Worm (Caenorhabditis elegans) whole organism, young adult: ENCODE data around the gene vap-1.

Experiments
- B0019.2 ChIP-seq: fragments of 200-800 bp; sonication (Bioruptor generic); conservative IDR thresholded peaks from 2 replicates; pipeline ENCODE4 v1.3.6; 2022; ENCODE audit warnings: missing genetic modification reagents, missing genetic modification characterization, missing compliant biosample characterization
- B0261.1 ChIP-seq: sonication (generic microtip); optimal IDR thresholded peaks from 2 replicates; lab custom pipeline; 2016; ENCODE audit warnings: mild to moderate bottlenecking, missing genetic modification characterization, moderate library complexity, missing compliant biosample characterization
- B0336.3 ChIP-seq: fragments of 200-800 bp; sonication (Bioruptor generic); IDR thresholded peaks from 2 replicates; pipeline ENCODE4 v1.3.6; 2022; ENCODE audit warnings: missing genetic modification characterization, missing compliant biosample characterization
- C06A6.2 ChIP-seq: fragments of 200-800 bp; sonication (Bioruptor generic); conservative IDR thresholded peaks from 2 replicates; pipeline ENCODE4 v1.3.6; 2022; ENCODE audit warnings: missing genetic modification characterization, missing compliant biosample characterization
- F10E7.11 ChIP-seq: sonication (generic microtip); optimal IDR thresholded peaks from 2 replicates; lab custom pipeline; 2017; ENCODE audit warnings: mild to moderate bottlenecking, missing genetic modification characterization, moderate library complexity, missing compliant biosample characterization
- F22D6.2 ChIP-seq: sonication (generic microtip); optimal IDR thresholded peaks from 2 replicates; lab custom pipeline; 2016; ENCODE audit warnings: mild to moderate bottlenecking, missing genetic modification characterization, missing compliant biosample characterization
- F33H1.4 ChIP-seq: fragments of 200-800 bp; sonication (Bioruptor generic); IDR thresholded peaks from 2 replicates; pipeline ENCODE4 v1.3.6; 2022; ENCODE audit warnings: missing genetic modification reagents, missing genetic modification characterization, missing compliant biosample characterization
- F37B4.10 ChIP-seq: fragments of 200-800 bp; sonication (Bioruptor generic); IDR thresholded peaks from 2 replicates; pipeline ENCODE4 v1.3.6; 2022; ENCODE audit warnings: missing genetic modification characterization, missing compliant biosample characterization
- F39B2.1 ChIP-seq: fragments of 200-800 bp; sonication (Bioruptor generic); IDR thresholded peaks from 2 replicates; pipeline ENCODE4 v1.3.6; 2022; ENCODE audit warnings: missing genetic modification reagents, missing genetic modification characterization, missing compliant biosample characterization
- F49E8.2 ChIP-seq: sonication (generic microtip); optimal IDR thresholded peaks from 3 replicates; lab custom pipeline; 2017; ENCODE audit warnings: missing genetic modification characterization, mild to moderate bottlenecking, missing compliant biosample characterization, antibody characterized with exemption, moderate library complexity; ENCODE audit not compliant: insufficient read depth
- Y53F4B.3 ChIP-seq: fragments of 200-800 bp; sonication (Bioruptor generic); IDR thresholded peaks from 2 replicates; pipeline ENCODE4 v1.3.6; 2022; ENCODE audit warnings: missing genetic modification reagents, missing genetic modification characterization, missing compliant biosample characterization
- Y79H2A.3 ChIP-seq: fragments of 200-800 bp; sonication (Bioruptor generic); conservative IDR thresholded peaks from 2 replicates; pipeline ENCODE4 v1.3.6; 2022; ENCODE audit warnings: missing genetic modification reagents, missing genetic modification characterization, missing compliant biosample characterization
- aptf-3 ChIP-seq: fragments of 200-800 bp; sonication (Bioruptor generic); IDR thresholded peaks from 2 replicates; pipeline ENCODE4 v1.3.6; 2022; ENCODE audit warnings: missing genetic modification characterization, missing compliant biosample characterization
- athp-1 ChIP-seq: sonication (generic microtip); optimal IDR thresholded peaks from 2 replicates; lab custom pipeline; 2017; ENCODE audit warnings: mild to moderate bottlenecking, missing genetic modification characterization, missing compliant biosample characterization
- cebp-1 ChIP-seq, 2 experiments: fragments of 200-800 bp in 1 of 2; sonication (Bioruptor generic) in 1 of 2; sonication (generic microtip) in 1 of 2; IDR thresholded peaks in 1 of 2; optimal IDR thresholded peaks in 1 of 2; 2 replicates each; pipeline versions ENCODE4 v1.3.6 to Lab custom; 2017 to 2022; ENCODE audit warnings: missing compliant biosample characterization in 2 of 2, missing genetic modification characterization in 2 of 2, mild to moderate bottlenecking in 1 of 2, missing genetic modification reagents in 1 of 2, moderate library complexity in 1 of 2
- ceh-27 ChIP-seq: fragments of 200-800 bp; sonication (Bioruptor generic); optimal IDR thresholded peaks from 2 replicates; lab custom pipeline; 2018; ENCODE audit warnings: mild to moderate bottlenecking, missing genetic modification characterization, moderate library complexity, missing compliant biosample characterization
- ceh-58 ChIP-seq: fragments of 200-800 bp; sonication (Bioruptor generic); IDR thresholded peaks from 2 replicates; pipeline ENCODE4 v1.3.6; 2022; ENCODE audit warnings: missing genetic modification characterization, missing compliant biosample characterization
- chd-7 ChIP-seq: sonication (generic microtip); optimal IDR thresholded peaks from 2 replicates; lab custom pipeline; 2016; ENCODE audit warnings: mild to moderate bottlenecking, missing genetic modification characterization, moderate library complexity, missing compliant biosample characterization
- ekl-4 ChIP-seq: fragments of 200-800 bp; sonication (Bioruptor generic); IDR thresholded peaks from 2 replicates; pipeline ENCODE4 v1.3.6; 2022; ENCODE audit warnings: missing genetic modification reagents, missing genetic modification characterization, missing compliant biosample characterization
- fkh-3 ChIP-seq: sonication (generic microtip); optimal IDR thresholded peaks from 2 replicates; lab custom pipeline; 2016; ENCODE audit warnings: mild to moderate bottlenecking, missing genetic modification characterization, missing compliant biosample characterization
- gei-17 ChIP-seq: fragments of 200-800 bp; sonication (Bioruptor generic); optimal IDR thresholded peaks from 2 replicates; lab custom pipeline; 2018; ENCODE audit warnings: mild to moderate bottlenecking, missing genetic modification characterization, missing compliant biosample characterization
- hlh-12 ChIP-seq: sonication (generic microtip); optimal IDR thresholded peaks from 2 replicates; lab custom pipeline; 2016; ENCODE audit warnings: missing genetic modification characterization, missing compliant biosample characterization
- let-607 ChIP-seq, 2 experiments: fragments of 200-800 bp in 1 of 2; sonication (Bioruptor generic) in 1 of 2; sonication (generic microtip) in 1 of 2; optimal IDR thresholded peaks; 2 replicates each; lab custom pipeline; 2016 to 2018; ENCODE audit warnings: mild to moderate bottlenecking in 2 of 2, missing compliant biosample characterization in 2 of 2, missing genetic modification characterization in 2 of 2, moderate library complexity in 2 of 2, missing genotype in 1 of 2
- lin-26 ChIP-seq: fragments of 200-800 bp; sonication (Bioruptor generic); IDR thresholded peaks from 2 replicates; pipeline ENCODE4 v1.3.6; 2022; ENCODE audit warnings: missing genetic modification reagents, missing genetic modification characterization, missing compliant biosample characterization
- lin-35 ChIP-seq, 3 experiments: fragments of 150-350 bp in 2 of 3; sonication (generic microtip) in 1 of 3; optimal IDR thresholded peaks; 2 replicates each; lab custom pipeline; 2014 to 2018; ENCODE audit warnings: missing biosample characterization in 3 of 3, missing genetic modification characterization in 3 of 3, missing genetic modification reagents in 3 of 3
- lin-40 ChIP-seq: sonication (generic microtip); optimal IDR thresholded peaks from 2 replicates; lab custom pipeline; 2016; ENCODE audit warnings: missing genetic modification characterization, mild to moderate bottlenecking, missing compliant biosample characterization, missing genotype, missing genetic modification reagents
- lir-1 ChIP-seq: fragments of 200-800 bp; sonication (Bioruptor generic); conservative IDR thresholded peaks from 2 replicates; pipeline ENCODE4 v1.3.6; 2022; ENCODE audit warnings: missing genetic modification reagents, missing genetic modification characterization, missing compliant biosample characterization
- mes-4 ChIP-seq: sonication (generic microtip); optimal IDR thresholded peaks from 2 replicates; lab custom pipeline; 2016; ENCODE audit warnings: missing genotype, missing genetic modification characterization, missing compliant biosample characterization
- nfya-1 ChIP-seq: sonication (generic microtip); optimal IDR thresholded peaks from 2 replicates; lab custom pipeline; 2017; ENCODE audit warnings: antibody characterized with exemption, missing compliant biosample characterization, missing genetic modification characterization, borderline replicate concordance; ENCODE audit not compliant: insufficient read depth
- nhr-120 ChIP-seq: fragments of 200-800 bp; sonication (Bioruptor generic); IDR thresholded peaks from 2 replicates; pipeline ENCODE4 v1.3.6; 2022; ENCODE audit warnings: missing genetic modification characterization, missing compliant biosample characterization
- nhr-179 ChIP-seq: sonication (generic microtip); optimal IDR thresholded peaks from 2 replicates; lab custom pipeline; 2016; ENCODE audit warnings: mild to moderate bottlenecking, missing genetic modification characterization, missing compliant biosample characterization
- sdz-38 ChIP-seq: sonication (generic microtip); optimal IDR thresholded peaks from 2 replicates; lab custom pipeline; 2016; ENCODE audit warnings: missing genotype, missing genetic modification characterization, missing compliant biosample characterization
- snpc-4 ChIP-seq, 5 experiments: fragments of 150-350 bp in 1 of 5; sonication (generic microtip) in 4 of 5; optimal IDR thresholded peaks; 2 replicates each; lab custom pipeline; 2014 to 2018; ENCODE audit warnings: missing genetic modification characterization in 5 of 5, missing biosample characterization in 3 of 5, antibody characterized with exemption in 2 of 5, mild to moderate bottlenecking in 2 of 5, missing compliant biosample characterization in 2 of 5, missing genotype in 2 of 5, moderate library complexity in 2 of 5, missing genetic modification reagents in 1 of 5
- tbx-9 ChIP-seq: sonication (generic microtip); optimal IDR thresholded peaks from 2 replicates; lab custom pipeline; 2016; ENCODE audit warnings: borderline replicate concordance, missing genetic modification characterization, inconsistent platforms, missing compliant biosample characterization
- zfh-2 ChIP-seq: fragments of 200-800 bp; sonication (Bioruptor generic); conservative IDR thresholded peaks from 2 replicates; pipeline ENCODE4 v1.3.6; 2022; ENCODE audit warnings: missing genetic modification reagents, missing genetic modification characterization, missing compliant biosample characterization
- zim-3 ChIP-seq: sonication (generic microtip); optimal IDR thresholded peaks from 2 replicates; lab custom pipeline; 2017; ENCODE audit warnings: mild to moderate bottlenecking, missing genetic modification characterization, moderate library complexity, missing compliant biosample characterization

Gene vap-1

ce11 chrX:17428803-17429202 is 32.4 kb upstream of the vap-1 start, which contains the start of gene pbo-6:
Gene pbo-6 (plus strand): TSS chrX:17429042.
- TF ChIP-seq tbx-9 (tag; lab: Kevin White, UChicago) (no peak), F10E7.11 (tag; lab: Kevin White, UChicago) (no peak), F22D6.2 (tag; lab: Kevin White, UChicago) (no peak), Y53F4B.3 (GFP tag; lab: Robert Waterston, UW) (no peak), lir-1 (GFP tag; lab: Robert Waterston, UW) (no peak), let-607 (tag; optimal IDR thresholded peaks at IDR 0.05; lab: Kevin White, UChicago) (no peak), F37B4.10 (GFP tag; lab: Robert Waterston, UW) (no peak), aptf-3 (GFP tag; lab: Robert Waterston, UW) (no peak), lin-35 (GFP tag; optimal IDR thresholded peaks at IDR 0.05; lab: Kevin White, UChicago) (no peak), cebp-1 (GFP tag; IDR thresholded peaks at IDR 0.05; lab: Robert Waterston, UW) (no peak), cebp-1 (tag; optimal IDR thresholded peaks at IDR 0.05; lab: Kevin White, UChicago) (no peak)
- TF ChIP-seq, all 124 proteins: peak for 0

ce11 chrX:17427778-17428177 is 31.4 kb upstream of the vap-1 start:
- TF ChIP-seq lin-26 (GFP tag; lab: Robert Waterston, UW) (0 out of 2 replicates have a peak, but pooled peaks have one; percentile 30), tbx-9 (tag; lab: Kevin White, UChicago) (no peak)

- TF ChIP-seq B0336.3 (GFP tag; lab: Robert Waterston, UW) (no peak), sdz-38 (tag; lab: Kevin White, UChicago) (no peak), gei-17 (GFP tag; lab: Kevin White, UChicago) (no peak), nfya-1 (tag; lab: Kevin White, UChicago) (no peak), nhr-120 (GFP tag; lab: Robert Waterston, UW) (no peak), F39B2.1 (GFP tag; lab: Robert Waterston, UW) (no peak), lin-40 (tag; lab: Kevin White, UChicago) (no peak), ekl-4 (GFP tag; lab: Robert Waterston, UW) (no peak), F49E8.2 (no peak), nhr-179 (no peak), zfh-2 (GFP tag; lab: Robert Waterston, UW) (no peak)
Observed at ce11 chrX:17426712-17427111, 30.4 kb upstream of the vap-1 start.

- TF ChIP-seq C06A6.2 (GFP tag; lab: Robert Waterston, UW) (no peak), chd-7 (tag; lab: Kevin White, UChicago) (no peak), mes-4 (tag; lab: Kevin White, UChicago) (no peak), ceh-58 (GFP tag; lab: Robert Waterston, UW) (no peak), F33H1.4 (GFP tag; lab: Robert Waterston, UW) (no peak), B0261.1 (tag; lab: Kevin White, UChicago) (no peak), ceh-27 (GFP tag; lab: Kevin White, UChicago) (no peak), snpc-4 (GFP tag; optimal IDR thresholded peaks at IDR 0.05; lab: Kevin White, UChicago) (no peak), snpc-4 (tag; optimal IDR thresholded peaks at IDR 0.05; lab: Kevin White, UChicago) (no peak), zim-3 (tag; lab: Kevin White, UChicago) (no peak), nhr-179 (no peak), fkh-3 (tag; lab: Kevin White, UChicago) (no peak), Y79H2A.3 (no peak), cebp-1 (GFP tag; IDR thresholded peaks at IDR 0.05; lab: Robert Waterston, UW) (no peak), cebp-1 (tag; optimal IDR thresholded peaks at IDR 0.05; lab: Kevin White, UChicago) (no peak), athp-1 (tag; lab: Kevin White, UChicago) (no peak), B0019.2 (GFP tag; lab: Robert Waterston, UW) (no peak), hlh-12 (tag; lab: Kevin White, UChicago) (no peak)
Observed at ce11 chrX:17424595-17424913, 28.2 kb upstream of the vap-1 start.
